Worm (Caenorhabditis elegans) whole organism, young adult: Measurements from ENCODE around the gene lnkn-1.

Source experiments
- lin-26 ChIP-seq: fragments of 200-800 bp; sonication (Bioruptor generic); IDR thresholded peaks from 2 replicates; pipeline ENCODE4 v1.3.6; 2022; ENCODE audit warnings: missing genetic modification reagents, missing genetic modification characterization, missing compliant biosample characterization
- tbp1 ChIP-seq: fragments of 200-800 bp; sonication (Bioruptor generic); optimal IDR thresholded peaks from 2 replicates; lab custom pipeline; 2018; ENCODE audit warnings: mild to moderate bottlenecking, missing genetic modification characterization, missing compliant biosample characterization

DNA sequence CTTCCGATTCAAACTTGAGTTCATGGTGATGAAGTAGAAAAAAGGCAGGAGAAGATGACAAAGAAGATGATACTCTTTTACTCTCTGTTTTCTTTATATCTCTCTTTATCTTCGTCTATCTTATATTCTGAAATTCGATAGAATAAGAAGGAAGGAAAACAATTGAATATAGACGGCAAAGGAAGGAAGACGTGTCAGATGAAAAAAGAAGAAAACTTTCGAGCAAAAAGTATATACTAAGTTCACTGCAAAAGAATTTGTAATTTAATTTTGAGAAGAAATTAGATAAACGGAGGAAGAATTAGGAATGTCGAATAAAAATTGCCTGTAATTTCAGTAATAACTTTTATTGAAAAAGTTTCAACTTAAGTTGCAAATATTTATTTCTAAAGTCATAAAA lies 13.0 kb upstream of the lnkn-1 start, which contains the start of gene K01F9.2:
- no peak for TF ChIP-seq tbp1 (GFP tag; lab: Kevin White, UChicago)
- TF ChIP-seq lin-26 (GFP tag; lab: Robert Waterston, UW): no peak
